Worm (Caenorhabditis elegans) whole organism, L4 larva: ENCODE data around the gene H06H21.8.

Source experiments
- aly-2 ChIP-seq: sonication (generic microtip); optimal IDR thresholded peaks from 2 replicates; lab custom pipeline; 2018; ENCODE audit warnings: missing biosample characterization, missing genetic modification characterization
- ama-1 ChIP-seq: fragments of 150-350 bp; optimal IDR thresholded peaks from 2 replicates; lab custom pipeline; 2014; ENCODE audit warnings: inconsistent platforms, mixed read lengths
- ceh-28 ChIP-seq: fragments of 150-350 bp; optimal IDR thresholded peaks from 2 replicates; lab custom pipeline; 2014; ENCODE audit warnings: missing biosample characterization, missing genetic modification reagents, missing genetic modification characterization
- ceh-82 ChIP-seq: sonication (generic microtip); optimal IDR thresholded peaks from 2 replicates; lab custom pipeline; 2017; ENCODE audit warnings: missing biosample characterization, missing genetic modification characterization
- ces-1 ChIP-seq: fragments of 150-350 bp; sonication (generic microtip); optimal IDR thresholded peaks from 4 replicates; lab custom pipeline; 2014; ENCODE audit warnings: missing biosample characterization, missing genetic modification reagents, missing genetic modification characterization
- lin-38 ChIP-seq: fragments of 200-800 bp; sonication (Bioruptor generic); IDR thresholded peaks from 2 replicates; pipeline ENCODE4 v1.3.6; 2022; ENCODE audit warnings: missing genetic modification reagents, missing genetic modification characterization, missing compliant biosample characterization
- nhr-28 ChIP-seq: fragments of 150-350 bp; optimal IDR thresholded peaks from 2 replicates; lab custom pipeline; 2014; ENCODE audit warnings: missing biosample characterization, missing genetic modification characterization
- pqm-1 ChIP-seq: sonication (generic microtip); optimal IDR thresholded peaks from 2 replicates; lab custom pipeline; 2017; ENCODE audit warnings: missing biosample characterization, missing genetic modification characterization
- snpc-4 ChIP-seq: fragments of 150-350 bp; optimal IDR thresholded peaks from 2 replicates; lab custom pipeline; 2014; ENCODE audit warnings: missing biosample characterization, missing genetic modification characterization
- unc-62 ChIP-seq, 3 experiments: fragments of 150-350 bp in 1 of 3; sonication (generic microtip); optimal IDR thresholded peaks in 2 of 3; peaks in 1 of 3; 1 replicate in 1 of 3; 2 replicates in 2 of 3; lab custom pipeline; 2014 to 2017; ENCODE audit warnings: missing biosample characterization in 3 of 3, missing genetic modification characterization in 3 of 3, missing genetic modification reagents in 3 of 3, missing genotype in 1 of 3
- zag-1 ChIP-seq: fragments of 150-350 bp; optimal IDR thresholded peaks from 2 replicates; lab custom pipeline; 2014; ENCODE audit warnings: missing biosample characterization, missing genetic modification characterization

DNA sequence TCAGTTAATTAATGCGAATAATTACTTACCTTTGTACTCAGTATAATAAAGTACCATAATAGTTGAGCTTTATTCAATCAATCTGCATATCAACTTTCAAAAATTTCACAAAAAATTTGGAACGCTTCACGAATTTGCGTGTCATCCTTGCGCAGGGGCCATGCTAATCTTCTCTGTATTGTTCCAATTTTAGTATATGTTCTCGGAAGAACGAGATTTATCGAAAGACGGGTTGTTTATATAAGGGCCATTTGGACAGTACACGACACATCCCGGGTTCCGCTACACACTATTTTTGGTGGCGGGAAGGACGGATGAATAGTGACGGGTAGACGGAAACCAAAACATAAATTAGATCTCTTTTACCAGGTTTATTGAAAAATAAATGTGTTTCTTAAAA is 43.6 kb upstream of the H06H21.8 start:
- TF ChIP-seq zag-1 (tag; lab: Kevin White, UChicago), result no peak
- TF ChIP-seq unc-62 (GFP tag; optimal IDR thresholded peaks at IDR 0.05 in 1 of 2; lab: Kevin White, UChicago), result no peak
- no peak for TF ChIP-seq unc-62 (tag; optimal IDR thresholded peaks at IDR 0.05; lab: Kevin White, UChicago)
- no peak for TF ChIP-seq ceh-28 (tag; lab: Kevin White, UChicago)
- TF ChIP-seq pqm-1 (tag; lab: Kevin White, UChicago), result no peak
- no peak for TF ChIP-seq ama-1 (lab: Kevin White, UChicago)
- TF ChIP-seq lin-38, result no peak
- no peak for TF ChIP-seq ceh-82 (tag; lab: Kevin White, UChicago)
- no peak for TF ChIP-seq aly-2 (tag; lab: Kevin White, UChicago)
- TF ChIP-seq ces-1 (GFP tag; lab: Kevin White, UChicago), result no peak
- TF ChIP-seq snpc-4 (tag; lab: Kevin White, UChicago), result no peak
- TF ChIP-seq nhr-28 (tag; lab: Kevin White, UChicago), result no peak
